Fruit fly (Drosophila melanogaster): Measurements from ENCODE around the gene CG15715.

dm6 chr3L:15816714-15817113 lies 20.6 kb downstream of the CG15715 start, which contains the start of gene CkIIalpha-i1:
- TF ChIP-seq CG11617 (GFP tag; optimal IDR thresholded peaks at IDR 0.05) (no peak), CG14711 (tag; optimal IDR thresholded peaks at IDR 0.05) (no peak), tj (GFP tag; optimal IDR thresholded peaks at IDR 0.05) (no peak), pad (GFP tag; optimal IDR thresholded peaks at IDR 0.05) (no peak)
